Worm (Caenorhabditis elegans): ENCODE results near the gene asb-2.

ce11 chrX:4480800-4481199 is 11.2 kb downstream of the asb-2 start:
- TF ChIP-seq ztf-29 (GFP tag; IDR thresholded peaks at IDR 0.05) (no peak), T22C8.4 (GFP tag; IDR thresholded peaks at IDR 0.05) (no peak), med-1 (GFP tag; optimal IDR thresholded peaks at IDR 0.05; ENCODE audit: insufficient read depth) (no peak), klf-2 (GFP tag; conservative IDR thresholded peaks at IDR 0.05) (no peak), cog-1 (tag; optimal IDR thresholded peaks at IDR 0.05) (no peak), flt-1 (GFP tag; IDR thresholded peaks at IDR 0.05) (no peak), ztf-23 (GFP tag; IDR thresholded peaks at IDR 0.05) (no peak)

All from whole organism, midembryonic.